Fruit fly (Drosophila melanogaster) whole organism, embryonic: ENCODE measurements around the gene CG44476.

Experiments used
- CG10543 ChIP-seq: fragments of 200-800 bp; sonication (Bioruptor generic); optimal IDR thresholded peaks from 3 replicates; lab custom pipeline; 2017; ENCODE audit warnings: missing biosample characterization, mild to moderate bottlenecking, missing genetic modification characterization, moderate library complexity
- CG14965 ChIP-seq: fragments of 200-800 bp; sonication (Bioruptor generic); optimal IDR thresholded peaks from 2 replicates; lab custom pipeline; 2016; ENCODE audit warnings: missing biosample characterization, missing genetic modification characterization, borderline replicate concordance
- Drgx ChIP-seq: fragments of 200-800 bp; sonication (Bioruptor generic); IDR thresholded peaks from 2 replicates; pipeline ENCODE4 v1.3.6; 2022; ENCODE audit warnings: missing biosample characterization, missing genetic modification characterization
- Gug ChIP-seq: fragments of 200-800 bp; sonication (Bioruptor generic); IDR thresholded peaks from 4 replicates; pipeline ENCODE4 v1.3.6; 2022; ENCODE audit warnings: missing biosample characterization, missing genetic modification characterization
- Sox102F ChIP-seq: fragments of 200-800 bp; sonication (Bioruptor generic); optimal IDR thresholded peaks from 2 replicates; lab custom pipeline; 2018; ENCODE audit warnings: missing biosample characterization, mild to moderate bottlenecking, missing genetic modification characterization, moderate library complexity
- eyg ChIP-seq: fragments of 200-800 bp; sonication (Bioruptor generic); optimal IDR thresholded peaks from 3 replicates; lab custom pipeline; 2016; ENCODE audit warnings: missing biosample characterization, missing genetic modification characterization
- fd102C ChIP-seq: fragments of 200-800 bp; sonication (Bioruptor generic); optimal IDR thresholded peaks from 2 replicates; lab custom pipeline; 2018; ENCODE audit warnings: missing biosample characterization, mild to moderate bottlenecking, missing genetic modification characterization, moderate library complexity
- fru ChIP-seq: fragments of >200 bp; optimal IDR thresholded peaks from 2 replicates; lab custom pipeline; 2017
- klu ChIP-seq: fragments of 200-800 bp; sonication (Bioruptor generic); IDR thresholded peaks from 2 replicates; pipeline ENCODE4 v1.3.6; 2022; ENCODE audit warnings: missing biosample characterization, missing genetic modification characterization
- nerfin-1 ChIP-seq: fragments of 200-800 bp; sonication (Bioruptor generic); optimal IDR thresholded peaks from 3 replicates; lab custom pipeline; 2019; ENCODE audit warnings: missing biosample characterization, mild to moderate bottlenecking, missing genetic modification characterization, moderate library complexity

DNA sequence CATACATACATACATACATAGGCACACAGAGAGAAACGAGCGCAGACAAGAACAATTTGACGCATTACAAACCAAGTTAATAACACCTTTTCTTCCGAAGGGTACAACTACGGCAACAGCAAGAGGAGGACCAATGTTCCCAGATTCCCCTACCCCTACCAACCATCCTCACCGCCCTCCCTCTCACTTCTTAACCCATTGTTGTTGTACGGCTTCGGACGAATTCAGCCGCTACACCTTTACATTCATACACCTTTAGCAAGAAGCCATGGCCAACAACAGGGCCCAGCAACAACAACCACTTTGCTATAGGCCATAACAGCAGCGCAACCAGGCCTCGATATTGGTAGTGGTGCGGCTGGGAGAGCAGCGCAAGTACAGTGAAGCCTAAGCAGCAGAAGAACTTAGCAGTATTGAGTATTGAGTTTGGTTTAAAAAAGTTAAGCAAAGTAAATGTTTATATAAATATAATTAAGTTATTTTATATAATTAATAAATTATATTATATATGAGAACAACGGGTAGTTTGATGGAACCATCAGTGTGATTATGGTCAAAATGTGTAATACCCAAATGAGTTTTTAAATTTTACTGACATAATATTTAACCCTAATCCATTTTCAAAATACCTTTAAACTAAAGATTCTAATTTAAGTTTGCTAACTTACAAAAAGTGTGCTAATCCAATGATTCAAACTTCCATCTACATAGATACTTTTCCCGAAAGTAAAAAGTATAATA is 37.6 kb upstream of the CG44476 start:
- TF ChIP-seq Drgx (GFP tag; lab: Robert Waterston, UW) (peak; percentile 60; the same call in 1 of the 2 replicates), eyg (GFP tag; lab: Kevin White, UChicago) (no peak), CG14965 (GFP tag; lab: Kevin White, UChicago) (no peak), CG10543 (GFP tag; lab: Kevin White, UChicago) (peak; percentile 43), Sox102F (GFP tag; lab: Kevin White, UChicago) (no peak), fd102C (GFP tag; lab: Kevin White, UChicago) (no peak), nerfin-1 (tag; lab: Kevin White, UChicago) (no peak), fru (lab: Kevin White, UChicago) (no peak), klu (no peak), Gug (GFP tag; lab: Robert Waterston, UW) (peak; percentile 79; the same call in 3 of the 4 replicates)
